Worm (Caenorhabditis elegans): ENCODE measurements around the gene msp-49.

msp-49 gene

DNA sequence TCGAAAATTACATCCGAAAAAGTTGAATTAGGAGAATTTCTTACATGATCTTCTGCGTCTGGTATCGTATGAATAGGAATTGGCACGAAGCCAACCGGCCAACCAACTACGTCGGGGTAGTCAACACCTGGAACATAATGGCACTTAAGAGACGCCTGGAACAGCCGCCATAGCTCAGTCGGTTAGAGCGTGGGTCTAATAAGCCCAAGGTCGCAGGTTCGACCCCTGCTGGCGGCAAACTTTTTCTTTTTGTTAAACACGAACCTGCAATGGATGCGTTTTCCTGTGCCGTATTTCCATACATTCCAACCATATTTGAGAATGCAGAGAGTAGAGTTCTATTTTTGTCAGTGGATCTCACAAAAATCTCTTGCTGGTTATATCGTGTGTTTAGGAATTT is 43.5 kb downstream of the msp-49 start (continued):
- TF ChIP-seq set-16 (GFP tag; IDR thresholded peaks at IDR 0.05) (no peak), spr-1 (tag; optimal IDR thresholded peaks at IDR 0.05) (no peak), ctbp-1 (GFP tag; IDR thresholded peaks at IDR 0.05) (no peak), mdt-29 (GFP tag; IDR thresholded peaks at IDR 0.05) (no peak), lin-1 (GFP tag; IDR thresholded peaks at IDR 0.05) (no peak), ceh-32 (tag; optimal IDR thresholded peaks at IDR 0.05; ENCODE audit: poor library complexity) (no peak), snpc-4 (tag; optimal IDR thresholded peaks at IDR 0.05) (no peak), ztf-11 (tag; optimal IDR thresholded peaks at IDR 0.05) (no peak), dpl-1 (GFP tag; optimal IDR thresholded peaks at IDR 0.05) (no peak), nhr-10 (tag; optimal IDR thresholded peaks at IDR 0.05) (no peak), mxl-2 (GFP tag; conservative IDR thresholded peaks at IDR 0.05) (no peak), dmd-6 (GFP tag; IDR thresholded peaks at IDR 0.05) (peak; percentile 53), mxl-3 (GFP tag; optimal IDR thresholded peaks at IDR 0.05) (peak; percentile 1), rbr-2 (tag; optimal IDR thresholded peaks at IDR 0.05) (no peak), nhr-41 (GFP tag; IDR thresholded peaks at IDR 0.05) (no peak), daf-8 (GFP tag; IDR thresholded peaks at IDR 0.05) (no peak), aha-1 (tag) (peak; percentile 93), unc-130 (GFP tag; optimal IDR thresholded peaks at IDR 0.05) (peak; percentile 11), aly-2 (tag; optimal IDR thresholded peaks at IDR 0.05) (no peak), nhr-102 (tag; optimal IDR thresholded peaks at IDR 0.05) (no peak), lin-38 (GFP tag; IDR thresholded peaks at IDR 0.05) (no peak; the same call in 1 of the 2 replicates), madf-5 (GFP tag; IDR thresholded peaks at IDR 0.05) (no peak), egl-27 (tag; optimal IDR thresholded peaks at IDR 0.05) (no peak), nhr-11 (tag; optimal IDR thresholded peaks at IDR 0.05) (no peak), egl-43 (GFP tag; IDR thresholded peaks at IDR 0.05) (peak; percentile 72)

DNA sequence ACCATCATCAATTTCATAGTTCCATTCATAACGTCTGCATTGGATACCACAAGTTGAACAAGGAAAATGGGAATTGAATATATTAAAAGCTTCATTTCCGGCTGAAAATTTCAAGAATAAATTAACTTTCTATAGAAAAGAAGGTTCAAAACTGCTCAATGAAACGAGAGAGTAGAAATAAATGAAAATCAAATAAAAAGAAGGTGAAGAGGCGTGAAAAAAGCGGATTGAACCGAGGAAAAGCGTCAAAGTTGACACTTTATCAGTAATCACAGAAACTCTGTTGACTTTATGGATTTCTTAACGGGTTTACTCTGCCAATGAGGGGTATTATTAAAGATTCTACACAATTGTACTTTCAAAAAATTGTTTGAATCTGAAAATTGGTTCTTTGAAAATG is 44.2 kb downstream of the msp-49 start, which contains the start of gene pho-4:
Gene pho-4, minus strand, starts transcription at position 101 of the 400 bp plus-strand sequence.
- TF ChIP-seq nhr-28 (tag; optimal IDR thresholded peaks at IDR 0.05) (no peak), ctbp-1 (GFP tag; IDR thresholded peaks at IDR 0.05) (no peak), arid-1 (GFP tag; conservative IDR thresholded peaks at IDR 0.05) (no peak), ceh-62 (tag; optimal IDR thresholded peaks at IDR 0.05) (no peak), madf-5 (GFP tag; IDR thresholded peaks at IDR 0.05) (no peak), zip-2 (tag; optimal IDR thresholded peaks at IDR 0.05) (no peak), saeg-2 (GFP tag; IDR thresholded peaks at IDR 0.05) (no peak), ZK546.5 (tag; optimal IDR thresholded peaks at IDR 0.05) (no peak), F10B5.3 (tag; optimal IDR thresholded peaks at IDR 0.05) (no peak), nhr-76 (tag; optimal IDR thresholded peaks at IDR 0.05) (no peak), lin-38 (GFP tag; IDR thresholded peaks at IDR 0.05) (no peak), mxl-3 (GFP tag; optimal IDR thresholded peaks at IDR 0.05) (no peak), gei-8 (GFP tag; optimal IDR thresholded peaks at IDR 0.05) (no peak), F26F4.8 (GFP tag; conservative IDR thresholded peaks at IDR 0.05) (no peak)

DNA sequence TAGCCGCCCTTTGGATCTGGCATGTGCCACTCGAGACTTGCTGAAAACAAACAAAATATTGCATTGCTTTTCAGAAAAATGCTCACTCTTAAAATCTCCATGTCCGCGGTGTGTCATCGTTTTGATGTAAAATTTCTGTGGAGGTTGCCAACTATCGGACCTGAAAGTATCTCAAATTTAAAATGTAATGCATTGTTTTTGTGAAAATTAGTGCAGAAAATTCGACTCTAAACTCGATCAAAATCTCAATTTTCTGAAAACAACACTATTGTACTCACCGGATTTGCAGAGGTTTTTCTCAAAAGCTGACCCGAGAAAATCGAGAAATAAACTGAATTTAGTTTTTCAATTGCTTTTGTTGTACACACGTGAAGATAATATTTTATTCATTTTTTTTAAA is 47.4 kb downstream of the msp-49 start, which contains the start of gene T16D1.1:
Gene T16D1.1, minus strand, starts transcription at position 101 of the 400 bp plus-strand sequence.
- no peak for TF ChIP-seq attf-4 (tag; optimal IDR thresholded peaks at IDR 0.05)
- no peak for TF ChIP-seq php-3 (GFP tag; IDR thresholded peaks at IDR 0.05)
- TF ChIP-seq dpl-1 (GFP tag; optimal IDR thresholded peaks at IDR 0.05) = no peak
- TF ChIP-seq mxl-3 (GFP tag; optimal IDR thresholded peaks at IDR 0.05) = no peak
- TF ChIP-seq lin-29 (GFP tag; IDR thresholded peaks at IDR 0.05) = no peak
- TF ChIP-seq R02D3.7 (tag; optimal IDR thresholded peaks at IDR 0.05) = no peak
- no peak for TF ChIP-seq lir-3 (tag; optimal IDR thresholded peaks at IDR 0.05)
- TF ChIP-seq daf-12 (tag; optimal IDR thresholded peaks at IDR 0.05) = no peak
